Worm (Caenorhabditis elegans): ENCODE measurements around the gene C07D10.1.

DNA sequence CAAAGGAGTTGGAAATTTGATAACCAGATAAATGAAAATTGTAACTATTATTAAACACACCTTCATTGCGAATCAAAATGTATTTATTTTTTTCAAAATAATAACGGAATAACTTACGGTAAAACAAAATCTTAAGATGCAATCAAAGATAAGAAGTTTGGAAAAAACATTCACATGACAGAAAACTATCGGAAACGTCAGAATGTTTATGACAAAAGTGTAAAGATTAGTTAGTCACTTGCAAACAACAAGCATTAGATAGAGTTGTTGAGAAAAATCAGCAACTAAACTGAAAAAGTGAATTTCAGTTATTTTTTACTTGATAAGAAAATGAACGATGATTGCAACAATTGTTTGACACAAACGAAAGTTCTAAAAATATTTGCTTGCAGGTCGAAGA, 21.3 kb downstream of the C07D10.1 start:
- TF ChIP-seq dve-1 (tag; optimal IDR thresholded peaks at IDR 0.05; ENCODE audit: insufficient read depth) (no peak), nhr-10 (tag; optimal IDR thresholded peaks at IDR 0.05) (no peak), mdl-1 (tag; optimal IDR thresholded peaks at IDR 0.05) (no peak)
